Fruit fly (Drosophila melanogaster) whole organism, embryonic: Measurements from ENCODE around the gene wwk.

ENCODE experiments used
- Aef1 ChIP-seq: fragments of 200-800 bp; sonication (Bioruptor generic); IDR thresholded peaks from 3 replicates; pipeline ENCODE4 v1.3.6; 2022; ENCODE audit warnings: missing biosample characterization, missing genetic modification characterization
- Atf-2 ChIP-seq: fragments of 200-800 bp; sonication (Bioruptor generic); optimal IDR thresholded peaks from 2 replicates; lab custom pipeline; 2016; ENCODE audit warnings: missing biosample characterization, missing genetic modification characterization
- CG1024 ChIP-seq: fragments of 200-800 bp; sonication (Bioruptor generic); IDR thresholded peaks from 2 replicates; pipeline ENCODE4 v1.3.6; 2022; ENCODE audit warnings: missing biosample characterization, missing genetic modification characterization
- CG10267 ChIP-seq: fragments of 200-800 bp; sonication (Bioruptor generic); optimal IDR thresholded peaks from 2 replicates; lab custom pipeline; 2018; ENCODE audit warnings: missing biosample characterization, mild to moderate bottlenecking, missing genetic modification characterization, moderate library complexity
- CG11247 ChIP-seq: fragments of 200-800 bp; sonication (Bioruptor generic); IDR thresholded peaks from 2 replicates; pipeline ENCODE4 v1.3.6; 2022; ENCODE audit warnings: missing biosample characterization, missing genetic modification characterization
- CG12071 ChIP-seq: fragments of 200-800 bp; sonication (Bioruptor generic); optimal IDR thresholded peaks from 3 replicates; lab custom pipeline; 2018; ENCODE audit warnings: missing biosample characterization, mild to moderate bottlenecking, missing genetic modification characterization
- CG12219 ChIP-seq: fragments of 200-800 bp; sonication (Bioruptor generic); optimal IDR thresholded peaks from 3 replicates; lab custom pipeline; 2018; ENCODE audit warnings: missing biosample characterization, mild to moderate bottlenecking, missing genetic modification characterization
- CG12659 ChIP-seq: fragments of 200-800 bp; sonication (Bioruptor generic); optimal IDR thresholded peaks from 3 replicates; lab custom pipeline; 2017; ENCODE audit warnings: mild to moderate bottlenecking, missing biosample characterization, missing genetic modification reagents, missing genetic modification characterization
- CG13123 ChIP-seq: fragments of 200-800 bp; sonication (Bioruptor generic); optimal IDR thresholded peaks from 2 replicates; lab custom pipeline; 2016; ENCODE audit warnings: missing biosample characterization, missing genetic modification characterization
- CG14710 ChIP-seq: fragments of 200-800 bp; sonication (Bioruptor generic); optimal IDR thresholded peaks from 3 replicates; lab custom pipeline; 2019; ENCODE audit warnings: missing biosample characterization, mild to moderate bottlenecking, missing genetic modification characterization, moderate library complexity
- CG16779 ChIP-seq: fragments of 200-800 bp; sonication (Bioruptor generic); IDR thresholded peaks from 2 replicates; pipeline ENCODE4 v1.3.6; 2022; ENCODE audit warnings: missing biosample characterization, missing genetic modification characterization
- CG16815 ChIP-seq: fragments of 200-800 bp; sonication (Bioruptor generic); optimal IDR thresholded peaks from 3 replicates; lab custom pipeline; 2017; ENCODE audit warnings: missing biosample characterization, mild to moderate bottlenecking, missing genetic modification characterization
- CG17829 ChIP-seq: fragments of 200-800 bp; optimal IDR thresholded peaks from 2 replicates; lab custom pipeline; 2019; ENCODE audit warnings: missing biosample characterization, mild to moderate bottlenecking, missing genetic modification characterization, moderate library complexity
- CG1832 ChIP-seq: fragments of 200-800 bp; sonication (Bioruptor generic); optimal IDR thresholded peaks from 2 replicates; lab custom pipeline; 2017; ENCODE audit warnings: missing biosample characterization, mild to moderate bottlenecking, missing genetic modification characterization, inconsistent platforms
- CG3281 ChIP-seq: fragments of 200-800 bp; sonication (Bioruptor generic); optimal IDR thresholded peaks from 3 replicates; lab custom pipeline; 2017; ENCODE audit warnings: missing biosample characterization, mild to moderate bottlenecking, missing genetic modification characterization
- CG4360 ChIP-seq: fragments of 200-800 bp; sonication (Bioruptor generic); IDR thresholded peaks from 2 replicates; pipeline ENCODE4 v1.3.6; 2022; ENCODE audit warnings: missing biosample characterization, missing genetic modification characterization
- CG4730 ChIP-seq: fragments of 200-800 bp; sonication (Bioruptor generic); IDR thresholded peaks from 2 replicates; pipeline ENCODE4 v1.3.6; 2022; ENCODE audit warnings: missing biosample characterization, missing genetic modification characterization
- Dip2 ChIP-seq: fragments of 200-800 bp; sonication (Bioruptor generic); IDR thresholded peaks from 2 replicates; pipeline ENCODE4 v1.3.6; 2022; ENCODE audit warnings: missing biosample characterization, missing genetic modification characterization
- Eip74EF ChIP-seq, 2 experiments: fragments of 200-800 bp in 1 of 2; fragments of >200 bp in 1 of 2; sonication (Bioruptor generic) in 1 of 2; optimal IDR thresholded peaks; 2 replicates each; lab custom pipeline; 2017 to 2019; ENCODE audit warnings: missing biosample characterization in 2 of 2, missing genetic modification characterization in 2 of 2, mild to moderate bottlenecking in 1 of 2, moderate library complexity in 1 of 2
- Fer3 ChIP-seq: fragments of 200-800 bp; sonication (Bioruptor generic); optimal IDR thresholded peaks from 2 replicates; lab custom pipeline; 2018; ENCODE audit warnings: missing biosample characterization, mild to moderate bottlenecking, missing genetic modification characterization, moderate library complexity
- Gsc ChIP-seq: fragments of 200-800 bp; sonication (Bioruptor generic); IDR thresholded peaks from 2 replicates; pipeline ENCODE4 v1.3.6; 2022; ENCODE audit warnings: missing biosample characterization, missing genetic modification characterization
- HLH54F ChIP-seq: fragments of 200-800 bp; sonication (Bioruptor generic); optimal IDR thresholded peaks from 3 replicates; lab custom pipeline; 2016; ENCODE audit warnings: missing biosample characterization, missing genetic modification characterization
- Max ChIP-seq: fragments of 200-800 bp; sonication (Bioruptor generic); optimal IDR thresholded peaks from 2 replicates; lab custom pipeline; 2016; ENCODE audit warnings: missing biosample characterization, mild to moderate bottlenecking, missing genetic modification characterization
- Oli ChIP-seq: fragments of 200-800 bp; sonication (Bioruptor generic); optimal IDR thresholded peaks from 2 replicates; lab custom pipeline; 2018; ENCODE audit warnings: missing biosample characterization, mild to moderate bottlenecking, missing genetic modification characterization, moderate library complexity
- Poxn ChIP-seq: fragments of 200-800 bp; sonication (Bioruptor generic); IDR thresholded peaks from 2 replicates; pipeline ENCODE4 v1.3.6; 2022; ENCODE audit warnings: missing biosample characterization, missing genetic modification characterization
- Taf1 ChIP-seq: fragments of 200-800 bp; sonication (Bioruptor generic); IDR thresholded peaks from 2 replicates; pipeline ENCODE4 v1.3.6; 2022; ENCODE audit warnings: missing biosample characterization, missing genetic modification characterization
- amos ChIP-seq: fragments of 200-800 bp; sonication (Bioruptor generic); IDR thresholded peaks from 2 replicates; pipeline ENCODE4 v1.3.6; 2022; ENCODE audit warnings: missing biosample characterization, missing genetic modification characterization; ENCODE audit not compliant: partially characterized antibody
- aop ChIP-seq: fragments of 200-800 bp; sonication (Bioruptor generic); IDR thresholded peaks from 2 replicates; pipeline ENCODE4 v1.3.6; 2022; ENCODE audit warnings: missing biosample characterization, missing genetic modification characterization
- ato ChIP-seq: fragments of 200-800 bp; sonication (Bioruptor generic); IDR thresholded peaks from 2 replicates; pipeline ENCODE4 v1.3.6; 2022; ENCODE audit warnings: missing biosample characterization, missing genetic modification characterization; ENCODE audit not compliant: partially characterized antibody
- dmrt11E ChIP-seq: fragments of 200-800 bp; sonication (Bioruptor generic); optimal IDR thresholded peaks from 3 replicates; lab custom pipeline; 2018; ENCODE audit warnings: missing biosample characterization, mild to moderate bottlenecking, missing genetic modification characterization, moderate library complexity
- emc ChIP-seq: fragments of 200-800 bp; sonication (Bioruptor generic); optimal IDR thresholded peaks from 2 replicates; lab custom pipeline; 2016; ENCODE audit warnings: missing biosample characterization, missing genetic modification characterization
- eyg ChIP-seq: fragments of 200-800 bp; sonication (Bioruptor generic); optimal IDR thresholded peaks from 3 replicates; lab custom pipeline; 2016; ENCODE audit warnings: missing biosample characterization, missing genetic modification characterization
- gce ChIP-seq: fragments of 200-800 bp; sonication (Bioruptor generic); IDR thresholded peaks from 3 replicates; pipeline ENCODE4 v1.3.6; 2022; ENCODE audit warnings: missing biosample characterization, missing genetic modification characterization
- grn ChIP-seq: fragments of 200-800 bp; sonication (Bioruptor generic); optimal IDR thresholded peaks from 3 replicates; lab custom pipeline; 2017; ENCODE audit warnings: missing biosample characterization, missing genetic modification characterization
- her ChIP-seq: fragments of 200-800 bp; sonication (Bioruptor generic); optimal IDR thresholded peaks from 2 replicates; lab custom pipeline; 2016; ENCODE audit warnings: missing biosample characterization, missing genetic modification characterization
- hkb ChIP-seq, 2 experiments: fragments of 200-800 bp in 1 of 2; fragments of >200 bp in 1 of 2; sonication (Bioruptor generic) in 1 of 2; IDR thresholded peaks in 1 of 2; optimal IDR thresholded peaks in 1 of 2; 2 replicates each; pipeline versions ENCODE4 v1.3.6 to Lab custom; 2017 to 2022; ENCODE audit warnings: missing biosample characterization in 1 of 2, missing genetic modification characterization in 1 of 2
- lola ChIP-seq, 3 experiments: fragments of >200 bp in 2 of 3; fragments of 200-800 bp in 1 of 3; sonication (Bioruptor generic) in 1 of 3; optimal IDR thresholded peaks; 2 replicates each; lab custom pipeline; 2017 to 2019; ENCODE audit warnings: missing biosample characterization in 3 of 3, missing genetic modification characterization in 3 of 3, mild to moderate bottlenecking in 1 of 3, moderate library complexity in 1 of 3
- nom ChIP-seq: fragments of 200-800 bp; sonication (Bioruptor generic); optimal IDR thresholded peaks from 2 replicates; lab custom pipeline; 2017; ENCODE audit warnings: missing biosample characterization, missing genetic modification characterization, mild to moderate bottlenecking, moderate library complexity, missing genetic modification reagents
- otp ChIP-seq: fragments of 200-800 bp; sonication (Bioruptor generic); IDR thresholded peaks from 3 replicates; pipeline ENCODE4, ENCODE4 v1.3.6; 2022; ENCODE audit warnings: missing biosample characterization, missing genetic modification characterization
- pan ChIP-seq, 4 experiments: fragments of >200 bp in 3 of 4; fragments of 200-800 bp in 1 of 4; sonication (Bioruptor generic) in 1 of 4; optimal IDR thresholded peaks in 3 of 4; IDR thresholded peaks in 1 of 4; 2 replicates each; pipeline versions ENCODE4 v1.3.6 to Lab custom; 2017 to 2022; ENCODE audit warnings: missing biosample characterization in 2 of 4, missing genetic modification characterization in 2 of 4, mixed read lengths in 1 of 4
- phol ChIP-seq: fragments of 200-800 bp; sonication (Bioruptor generic); optimal IDR thresholded peaks from 3 replicates; lab custom pipeline; 2018; ENCODE audit warnings: missing biosample characterization, mild to moderate bottlenecking, missing genetic modification characterization, moderate library complexity
- repo ChIP-seq: fragments of 200-800 bp; sonication (Bioruptor generic); optimal IDR thresholded peaks from 2 replicates; lab custom pipeline; 2016; ENCODE audit warnings: missing biosample characterization, missing genetic modification characterization
- run ChIP-seq: fragments of 200-800 bp; sonication (Bioruptor generic); optimal IDR thresholded peaks from 3 replicates; lab custom pipeline; 2018; ENCODE audit warnings: missing biosample characterization, mild to moderate bottlenecking, missing genetic modification characterization
- sens ChIP-seq: fragments of 200-800 bp; sonication (Bioruptor generic); peaks from one replicate; lab custom pipeline; 2016; ENCODE audit warnings: missing biosample characterization, missing genetic modification characterization
- slbo ChIP-seq: fragments of 200-800 bp; sonication (Bioruptor generic); IDR thresholded peaks from 2 replicates; pipeline ENCODE4 v1.3.6; 2022; ENCODE audit warnings: missing biosample characterization, missing genetic modification characterization
- slp2 ChIP-seq: fragments of 200-800 bp; sonication (Bioruptor generic); optimal IDR thresholded peaks from 2 replicates; lab custom pipeline; 2016; ENCODE audit warnings: missing biosample characterization, missing genetic modification characterization
- sna ChIP-seq: fragments of 200-800 bp; sonication (Bioruptor generic); IDR thresholded peaks from 2 replicates; pipeline ENCODE4 v1.3.6; 2022; ENCODE audit warnings: missing biosample characterization, missing genetic modification characterization; ENCODE audit not compliant: partially characterized antibody
- so ChIP-seq: fragments of 200-800 bp; sonication (Bioruptor generic); IDR thresholded peaks from 3 replicates; pipeline ENCODE4 v1.3.6; 2022; ENCODE audit warnings: missing biosample characterization, missing genetic modification characterization
- stwl ChIP-seq: fragments of 200-800 bp; sonication (Bioruptor generic); optimal IDR thresholded peaks from 3 replicates; lab custom pipeline; 2018; ENCODE audit warnings: missing biosample characterization, mild to moderate bottlenecking, missing genetic modification characterization, moderate library complexity
- vnd ChIP-seq: fragments of 200-800 bp; sonication (Bioruptor generic); IDR thresholded peaks from 3 replicates; pipeline ENCODE4 v1.3.6; 2022; ENCODE audit warnings: missing biosample characterization, missing genetic modification characterization; ENCODE audit not compliant: partially characterized antibody

Gene wwk

DNA sequence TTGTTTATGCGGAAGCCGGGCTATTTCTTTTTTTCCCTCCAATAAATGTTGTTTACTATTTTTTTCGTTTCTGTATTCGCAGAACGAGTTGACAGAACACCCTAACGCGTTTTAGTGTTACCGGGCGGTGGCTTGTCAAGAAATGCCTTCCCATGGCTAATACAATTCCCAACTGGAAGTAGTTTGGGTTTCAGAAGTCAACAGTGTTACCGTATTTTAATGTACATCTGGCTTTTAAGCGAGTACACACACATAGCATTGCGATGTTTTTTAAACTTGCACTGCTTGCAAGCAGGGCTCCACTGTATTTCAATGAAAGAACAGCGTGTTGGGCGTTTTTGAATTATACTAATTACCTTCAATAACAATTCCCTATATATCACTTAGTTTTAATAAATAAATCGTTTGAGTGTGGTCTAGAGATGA lies 14.0 kb upstream of the wwk start, which contains the start of gene TfIIS (continued):
- TF ChIP-seq stwl (tag; lab: Kevin White, UChicago) = peak; percentile 96
- TF ChIP-seq CG16815 (GFP tag; lab: Kevin White, UChicago) = no peak
- peak; percentile 29; the same call in 1 of the 2 replicates for TF ChIP-seq slbo (GFP tag; lab: Robert Waterston, UW)
- TF ChIP-seq her (GFP tag; lab: Kevin White, UChicago) = peak; percentile 23
- peak; percentile 66 for TF ChIP-seq amos (GFP tag; lab: Robert Waterston, UW)
- TF ChIP-seq CG11247 (GFP tag; lab: Robert Waterston, UW) = no peak
- no peak for TF ChIP-seq CG4360 (GFP tag; lab: Robert Waterston, UW)
- TF ChIP-seq Fer3 (tag; lab: Kevin White, UChicago) = no peak
- TF ChIP-seq Max (GFP tag; lab: Kevin White, UChicago) = no peak
- TF ChIP-seq CG3281 (GFP tag; lab: Kevin White, UChicago) = no peak
- no peak for TF ChIP-seq Eip74EF (GFP tag; optimal IDR thresholded peaks at IDR 0.05; lab: Kevin White, UChicago)
- no peak for TF ChIP-seq CG4730 (GFP tag; lab: Robert Waterston, UW)
- TF ChIP-seq run (tag; lab: Kevin White, UChicago) = no peak
- peak; percentile 72 for TF ChIP-seq hkb (optimal IDR thresholded peaks at IDR 0.05; lab: Kevin White, UChicago)
- TF ChIP-seq hkb (GFP tag; IDR thresholded peaks at IDR 0.05; lab: Robert Waterston, UW) = no peak
- TF ChIP-seq Dip2 (GFP tag; lab: Robert Waterston, UW) = no peak
- TF ChIP-seq sens (GFP tag; lab: Kevin White, UChicago) = no peak
- peak; percentile 16 for TF ChIP-seq CG17829 (tag; lab: Kevin White, UChicago)
- TF ChIP-seq emc (GFP tag; lab: Kevin White, UChicago) = no peak
- TF ChIP-seq Poxn (GFP tag; lab: Robert Waterston, UW) = no peak
- no peak for TF ChIP-seq vnd
- no peak for TF ChIP-seq Oli (tag; lab: Kevin White, UChicago)
- no peak for TF ChIP-seq Atf-2 (GFP tag; lab: Kevin White, UChicago)
- TF ChIP-seq CG16779 (GFP tag; lab: Robert Waterston, UW) = no peak
- no peak for TF ChIP-seq CG12071 (GFP tag; lab: Kevin White, UChicago)
- TF ChIP-seq Gsc (GFP tag; lab: Robert Waterston, UW) = no peak
- TF ChIP-seq lola (GFP tag; optimal IDR thresholded peaks at IDR 0.05; lab: Kevin White, UChicago) = no peak
- TF ChIP-seq CG1832 (GFP tag; lab: Kevin White, UChicago) = no peak
- TF ChIP-seq slp2 (GFP tag; lab: Kevin White, UChicago) = no peak
- TF ChIP-seq CG12219 (GFP tag; lab: Kevin White, UChicago) = no peak
- no peak for TF ChIP-seq Taf1 (GFP tag; lab: Robert Waterston, UW)
- TF ChIP-seq HLH54F (GFP tag; lab: Kevin White, UChicago) = no peak
- no peak for TF ChIP-seq CG1024
- TF ChIP-seq dmrt11E (tag; lab: Kevin White, UChicago) = no peak
- peak; percentile 30 for TF ChIP-seq CG10267 (tag; lab: Kevin White, UChicago)
- TF ChIP-seq phol (tag; lab: Kevin White, UChicago) = peak; percentile 53
- no peak for TF ChIP-seq otp (GFP tag; lab: Robert Waterston, UW)
- no peak for TF ChIP-seq gce (GFP tag; lab: Robert Waterston, UW)
- no peak for TF ChIP-seq aop (GFP tag; lab: Robert Waterston, UW)
- no peak for TF ChIP-seq grn (GFP tag; lab: Kevin White, UChicago)
- no peak for TF ChIP-seq pan (optimal IDR thresholded peaks at IDR 0.05; lab: Kevin White, UChicago)
- TF ChIP-seq pan (GFP tag; optimal IDR thresholded peaks at IDR 0.05 in 1 of 2, IDR thresholded peaks at IDR 0.05 in 1 of 2) = no peak
- TF ChIP-seq so (GFP tag; lab: Robert Waterston, UW) = no peak
- no peak for TF ChIP-seq CG13123
- peak; percentile 57 for TF ChIP-seq CG14710 (tag; lab: Kevin White, UChicago)
- TF ChIP-seq repo (GFP tag; lab: Kevin White, UChicago) = no peak
- TF ChIP-seq eyg = no peak
- TF ChIP-seq Aef1 (GFP tag; lab: Robert Waterston, UW) = no peak
- no peak for TF ChIP-seq sna
- no peak for TF ChIP-seq ato (GFP tag; lab: Robert Waterston, UW)
- peak; percentile 76 for TF ChIP-seq CG12659
- peak; percentile 28 for TF ChIP-seq nom (GFP tag; lab: Kevin White, UChicago)
